Fruit fly (Drosophila melanogaster): ENCODE data around the gene Bap111.

Bap111 gene

dm6 chrX:9142224-9142802, 6.8 kb upstream of the Bap111 start, which contains the start of gene CG7065:
Gene CG7065 (plus strand): TSS chrX:9142493.
- TF ChIP-seq Dif (GFP tag; optimal IDR thresholded peaks at IDR 0.05; ENCODE audit: partially characterized antibody), result no peak
- TF ChIP-seq woc (GFP tag; optimal IDR thresholded peaks at IDR 0.05), result peak; percentile 12
- no peak for TF ChIP-seq ey (GFP tag; optimal IDR thresholded peaks at IDR 0.05)

- TF ChIP-seq dmrt93B (GFP tag; optimal IDR thresholded peaks at IDR 0.05), result no peak
- peak; percentile 84 for TF ChIP-seq Hr83 (GFP tag; optimal IDR thresholded peaks at IDR 0.05; ENCODE audit: poor library complexity, severe bottlenecking)
- no peak for TF ChIP-seq OdsH (GFP tag; optimal IDR thresholded peaks at IDR 0.05)
- peak; percentile 47 for TF ChIP-seq Jra (GFP tag; optimal IDR thresholded peaks at IDR 0.05)
- TF ChIP-seq dl (GFP tag; optimal IDR thresholded peaks at IDR 0.05; ENCODE audit: insufficient read depth in 1 of 2, partially characterized antibody in 2 of 2), result peak in 1 of 2 experiments; percentile 41
- peak; percentile 48 for TF ChIP-seq woc (GFP tag; optimal IDR thresholded peaks at IDR 0.05)
- peak; percentile 42 for TF ChIP-seq HLH106 (tag; optimal IDR thresholded peaks at IDR 0.05)
- no peak for TF ChIP-seq Dfd (GFP tag; optimal IDR thresholded peaks at IDR 0.05)
- no peak for TF ChIP-seq CG32264 (GFP tag; optimal IDR thresholded peaks at IDR 0.05)
- TF ChIP-seq br (GFP tag; optimal IDR thresholded peaks at IDR 0.05), result no peak
- TF ChIP-seq GATAd (GFP tag; optimal IDR thresholded peaks at IDR 0.05), result no peak
- TF ChIP-seq brk (GFP tag; optimal IDR thresholded peaks at IDR 0.05), result no peak
- TF ChIP-seq Myc (optimal IDR thresholded peaks at IDR 0.05), result no peak
- TF ChIP-seq psq (GFP tag; optimal IDR thresholded peaks at IDR 0.05), result peak; percentile 41
- TF ChIP-seq tai (GFP tag; optimal IDR thresholded peaks at IDR 0.05), result no peak
- TF ChIP-seq Sp1 (GFP tag; optimal IDR thresholded peaks at IDR 0.05), result peak; percentile 51
- TF ChIP-seq ey (GFP tag; optimal IDR thresholded peaks at IDR 0.05), result peak; percentile 9
- TF ChIP-seq lola (GFP tag; optimal IDR thresholded peaks at IDR 0.05), result no peak
- peak in 1 of 2 experiments; percentile 54 for TF ChIP-seq foxo (GFP tag; optimal IDR thresholded peaks at IDR 0.05)
- peak; percentile 24 for TF ChIP-seq sv (GFP tag; optimal IDR thresholded peaks at IDR 0.05)
- TF ChIP-seq rgr (GFP tag; optimal IDR thresholded peaks at IDR 0.05), result peak; percentile 52
- peak; percentile 65 for TF ChIP-seq N (GFP tag; optimal IDR thresholded peaks at IDR 0.05)
- TF ChIP-seq usp (GFP tag; optimal IDR thresholded peaks at IDR 0.05), result no peak
- TF ChIP-seq fru (GFP tag; optimal IDR thresholded peaks at IDR 0.05), result peak; percentile 65
- TF ChIP-seq CrebA (GFP tag; optimal IDR thresholded peaks at IDR 0.05; ENCODE audit: borderline replicate concordance), result no peak
- no peak for TF ChIP-seq sage (GFP tag; optimal IDR thresholded peaks at IDR 0.05)
- TF ChIP-seq jim (GFP tag; optimal IDR thresholded peaks at IDR 0.05), result peak; percentile 88
- TF ChIP-seq Mio (GFP tag; optimal IDR thresholded peaks at IDR 0.05), result no peak
- no peak for TF ChIP-seq Vsx2 (GFP tag; optimal IDR thresholded peaks at IDR 0.05; ENCODE audit: partially characterized antibody)
- no peak for TF ChIP-seq Hnf4 (GFP tag; optimal IDR thresholded peaks at IDR 0.05)
- TF ChIP-seq Hr78 (GFP tag; optimal IDR thresholded peaks at IDR 0.05), result no peak
- TF ChIP-seq dsf (GFP tag; optimal IDR thresholded peaks at IDR 0.05; ENCODE audit: borderline replicate concordance), result no peak
- TF ChIP-seq Rel (GFP tag; optimal IDR thresholded peaks at IDR 0.05), result peak; percentile 42
- TF ChIP-seq Rel (tag; optimal IDR thresholded peaks at IDR 0.05), result peak; percentile 69
- TF ChIP-seq h (GFP tag; optimal IDR thresholded peaks at IDR 0.05), result peak; percentile 61
- TF ChIP-seq Abd-B (GFP tag; optimal IDR thresholded peaks at IDR 0.05), result no peak
- TF ChIP-seq Dif (GFP tag; optimal IDR thresholded peaks at IDR 0.05; ENCODE audit: partially characterized antibody), result no peak
- no peak for TF ChIP-seq CG9705 (GFP tag; optimal IDR thresholded peaks at IDR 0.05)
- TF ChIP-seq pan (optimal IDR thresholded peaks at IDR 0.05), result no peak
Measured at dm6 chrX:9152127-9152598, 3.1 kb downstream of the Bap111 start.

dm6 chrX:9155134-9155533, 6.0 kb downstream of the Bap111 start:
- TF ChIP-seq jim (GFP tag; optimal IDR thresholded peaks at IDR 0.05), result no peak
- peak in 1 of 2 experiments; percentile 65 for TF ChIP-seq foxo (GFP tag; optimal IDR thresholded peaks at IDR 0.05)
- TF ChIP-seq tai (GFP tag; optimal IDR thresholded peaks at IDR 0.05), result no peak
- TF ChIP-seq Abd-B (GFP tag; optimal IDR thresholded peaks at IDR 0.05), result no peak
- TF ChIP-seq br (GFP tag; optimal IDR thresholded peaks at IDR 0.05), result peak; percentile 57
- peak; percentile 64 for TF ChIP-seq ey (GFP tag; optimal IDR thresholded peaks at IDR 0.05)
- no peak for TF ChIP-seq CrebA (GFP tag; optimal IDR thresholded peaks at IDR 0.05; ENCODE audit: borderline replicate concordance)
- TF ChIP-seq Jra (GFP tag; optimal IDR thresholded peaks at IDR 0.05), result no peak
- TF ChIP-seq h (GFP tag; optimal IDR thresholded peaks at IDR 0.05), result peak; percentile 67
- peak; percentile 65 for TF ChIP-seq HLH106 (tag; optimal IDR thresholded peaks at IDR 0.05)
- TF ChIP-seq Dif (GFP tag; optimal IDR thresholded peaks at IDR 0.05; ENCODE audit: partially characterized antibody), result no peak
- TF ChIP-seq Hr83 (GFP tag; optimal IDR thresholded peaks at IDR 0.05; ENCODE audit: poor library complexity, severe bottlenecking), result no peak
- peak; percentile 77 for TF ChIP-seq Sp1 (GFP tag; optimal IDR thresholded peaks at IDR 0.05)
- TF ChIP-seq CG32264 (GFP tag; optimal IDR thresholded peaks at IDR 0.05), result no peak
- peak; percentile 40 for TF ChIP-seq sage (GFP tag; optimal IDR thresholded peaks at IDR 0.05)
- no peak for TF ChIP-seq psq (GFP tag; optimal IDR thresholded peaks at IDR 0.05)
- TF ChIP-seq Hnf4 (GFP tag; optimal IDR thresholded peaks at IDR 0.05), result peak; percentile 53
- peak; percentile 16 for TF ChIP-seq dsf (GFP tag; optimal IDR thresholded peaks at IDR 0.05; ENCODE audit: borderline replicate concordance)
- no peak for TF ChIP-seq Dfd (GFP tag; optimal IDR thresholded peaks at IDR 0.05)
- TF ChIP-seq fru (GFP tag; optimal IDR thresholded peaks at IDR 0.05), result peak; percentile 70
- TF ChIP-seq usp (GFP tag; optimal IDR thresholded peaks at IDR 0.05), result no peak
- no peak for TF ChIP-seq Mio (GFP tag; optimal IDR thresholded peaks at IDR 0.05)
- TF ChIP-seq rgr (GFP tag; optimal IDR thresholded peaks at IDR 0.05), result peak; percentile 57
- no peak for TF ChIP-seq pan (optimal IDR thresholded peaks at IDR 0.05)
- no peak for TF ChIP-seq Vsx2 (GFP tag; optimal IDR thresholded peaks at IDR 0.05; ENCODE audit: partially characterized antibody)
- TF ChIP-seq lola (GFP tag; optimal IDR thresholded peaks at IDR 0.05), result no peak
- TF ChIP-seq N (GFP tag; optimal IDR thresholded peaks at IDR 0.05), result no peak
- TF ChIP-seq Hr78 (GFP tag; optimal IDR thresholded peaks at IDR 0.05), result no peak
- TF ChIP-seq Rel (GFP tag; optimal IDR thresholded peaks at IDR 0.05), result no peak
- no peak for TF ChIP-seq Rel (tag; optimal IDR thresholded peaks at IDR 0.05)
- no peak for TF ChIP-seq GATAd (GFP tag; optimal IDR thresholded peaks at IDR 0.05)
- peak; percentile 41 for TF ChIP-seq woc (GFP tag; optimal IDR thresholded peaks at IDR 0.05)
- peak; percentile 40 for TF ChIP-seq CG9705 (GFP tag; optimal IDR thresholded peaks at IDR 0.05)
- TF ChIP-seq Myc (optimal IDR thresholded peaks at IDR 0.05), result no peak
- TF ChIP-seq dl (GFP tag; optimal IDR thresholded peaks at IDR 0.05; ENCODE audit: insufficient read depth in 1 of 2, partially characterized antibody in 2 of 2), result no peak
- TF ChIP-seq sv (GFP tag; optimal IDR thresholded peaks at IDR 0.05), result peak; percentile 14
- no peak for TF ChIP-seq brk (GFP tag; optimal IDR thresholded peaks at IDR 0.05)

Measured in whole organism, wandering third instar larva.